Worm (Caenorhabditis elegans): ENCODE results near the gene ribo-1.

ce11 chrIV:6912851-6913588, 2.5 kb downstream of the ribo-1 start, which contains the start of gene T22D1.3:
- TF ChIP-seq Y56A3A.18 (GFP tag; IDR thresholded peaks at IDR 0.05): no peak
- TF ChIP-seq lin-40 (tag; optimal IDR thresholded peaks at IDR 0.05): no peak
- TF ChIP-seq snpc-4 (GFP tag; optimal IDR thresholded peaks at IDR 0.05): no peak
- peak in 1 of 4 experiments; percentile 50 for TF ChIP-seq snpc-4 (tag; optimal IDR thresholded peaks at IDR 0.05)
